Worm (Caenorhabditis elegans) whole organism, late embryonic: ENCODE measurements around the gene tnt-3.

Experiments
- dmd-4 ChIP-seq: sonication (generic microtip); optimal IDR thresholded peaks from 2 replicates; lab custom pipeline; 2016; ENCODE audit warnings: borderline replicate concordance, missing genetic modification characterization, missing compliant biosample characterization
- fkh-10 ChIP-seq: fragments of 150-350 bp; optimal IDR thresholded peaks from 2 replicates; lab custom pipeline; 2014; ENCODE audit warnings: missing biosample characterization, missing genetic modification reagents, missing genetic modification characterization
- pat-9 ChIP-seq: fragments of 200-800 bp; sonication (Bioruptor generic); optimal IDR thresholded peaks from 2 replicates; lab custom pipeline; 2018; ENCODE audit warnings: mild to moderate bottlenecking, missing genetic modification characterization, moderate library complexity, missing compliant biosample characterization

DNA sequence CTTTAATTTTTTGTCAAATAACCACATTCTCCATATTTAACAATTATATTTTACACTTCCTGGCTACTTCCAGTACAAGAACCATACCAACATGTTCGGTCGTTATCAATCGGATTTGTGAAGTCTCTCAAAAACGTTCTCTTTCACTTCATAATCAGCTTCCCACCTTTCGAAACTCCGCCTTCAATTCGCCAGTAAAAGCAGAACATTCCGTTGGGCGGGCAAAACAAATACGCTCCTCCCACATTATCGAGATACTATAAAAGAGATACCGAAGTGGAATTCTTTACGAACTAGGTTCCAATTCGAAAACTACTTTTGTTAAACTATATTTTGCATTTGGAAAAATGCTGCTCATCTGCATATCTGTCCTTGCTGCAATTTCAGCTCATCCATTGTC, 14.4 kb downstream of the tnt-3 start, which contains the start of gene zig-3:
- TF ChIP-seq fkh-10 (GFP tag; lab: Kevin White, UChicago) (no peak), dmd-4 (no peak), pat-9 (no peak)
